Fruit fly (Drosophila melanogaster) whole organism, embryonic: Measurements from ENCODE around the gene Psn.
A peak's percentile ranks its signal among the peaks of the same experiment; 100 is the strongest.

Source experiments
- Atf3 ChIP-seq: fragments of 200-800 bp; sonication (Bioruptor generic); optimal IDR thresholded peaks from 3 replicates; lab custom pipeline; 2016; ENCODE audit warnings: missing biosample characterization, missing genetic modification characterization
- BtbVII ChIP-seq: fragments of 200-800 bp; sonication (Bioruptor generic); optimal IDR thresholded peaks from 3 replicates; lab custom pipeline; 2017; ENCODE audit warnings: missing biosample characterization, mild to moderate bottlenecking, missing genetic modification characterization
- CG10274 ChIP-seq: fragments of 200-800 bp; sonication (Bioruptor generic); optimal IDR thresholded peaks from 3 replicates; lab custom pipeline; 2017; ENCODE audit warnings: missing biosample characterization, mild to moderate bottlenecking, missing genetic modification characterization
- CG10431 ChIP-seq: fragments of 200-800 bp; sonication (Bioruptor generic); optimal IDR thresholded peaks from 3 replicates; lab custom pipeline; 2018; ENCODE audit warnings: missing biosample characterization, mild to moderate bottlenecking, missing genetic modification characterization
- CG11247 ChIP-seq: fragments of 200-800 bp; sonication (Bioruptor generic); IDR thresholded peaks from 2 replicates; pipeline ENCODE4 v1.3.6; 2022; ENCODE audit warnings: missing biosample characterization, missing genetic modification characterization
- CG12219 ChIP-seq: fragments of 200-800 bp; sonication (Bioruptor generic); optimal IDR thresholded peaks from 3 replicates; lab custom pipeline; 2018; ENCODE audit warnings: missing biosample characterization, mild to moderate bottlenecking, missing genetic modification characterization
- CG15073 ChIP-seq: fragments of 200-800 bp; sonication (Bioruptor generic); optimal IDR thresholded peaks from 2 replicates; lab custom pipeline; 2016; ENCODE audit warnings: missing biosample characterization, missing genetic modification characterization
- CG17568 ChIP-seq: fragments of 200-800 bp; sonication (Bioruptor generic); optimal IDR thresholded peaks from 2 replicates; lab custom pipeline; 2018; ENCODE audit warnings: missing biosample characterization, mild to moderate bottlenecking, missing genetic modification characterization, moderate library complexity
- CG33213 ChIP-seq: fragments of 200-800 bp; sonication (Bioruptor generic); optimal IDR thresholded peaks from 3 replicates; lab custom pipeline; 2016; ENCODE audit warnings: missing biosample characterization, missing genetic modification characterization
- CG3838 ChIP-seq: fragments of 200-800 bp; sonication (Bioruptor generic); optimal IDR thresholded peaks from 3 replicates; lab custom pipeline; 2016; ENCODE audit warnings: missing biosample characterization, missing genetic modification characterization
- CG4820 ChIP-seq: fragments of 200-800 bp; sonication (Bioruptor generic); optimal IDR thresholded peaks from 3 replicates; lab custom pipeline; 2016; ENCODE audit warnings: missing biosample characterization, missing genetic modification characterization
- CG7839 ChIP-seq: fragments of 200-800 bp; sonication (Bioruptor generic); optimal IDR thresholded peaks from 3 replicates; lab custom pipeline; 2018; ENCODE audit warnings: missing biosample characterization, mild to moderate bottlenecking, missing genetic modification characterization, moderate library complexity
- CG7963 ChIP-seq: fragments of 200-800 bp; sonication (Bioruptor generic); IDR thresholded peaks from 3 replicates; pipeline ENCODE4 v1.3.6; 2022; ENCODE audit warnings: missing biosample characterization, missing genetic modification characterization; ENCODE audit not compliant: partially characterized antibody
- CG8089 ChIP-seq: fragments of 200-800 bp; sonication (Bioruptor generic); optimal IDR thresholded peaks from 3 replicates; lab custom pipeline; 2016; ENCODE audit warnings: missing biosample characterization, missing genetic modification characterization
- CG8765 ChIP-seq: fragments of 200-800 bp; sonication (Bioruptor generic); IDR thresholded peaks from 2 replicates; pipeline ENCODE4 v1.3.6; 2022; ENCODE audit warnings: missing biosample characterization, missing genetic modification characterization
- CG9215 ChIP-seq: fragments of 200-800 bp; sonication (Bioruptor generic); IDR thresholded peaks from 2 replicates; pipeline ENCODE4 v1.3.6; 2022; ENCODE audit warnings: missing biosample characterization, missing genetic modification characterization
- CG9876 ChIP-seq: fragments of 200-800 bp; sonication (Bioruptor generic); optimal IDR thresholded peaks from 2 replicates; lab custom pipeline; 2016; ENCODE audit warnings: missing biosample characterization, missing genetic modification characterization
- CrebB ChIP-seq: fragments of 200-800 bp; sonication (Bioruptor generic); optimal IDR thresholded peaks from 3 replicates; lab custom pipeline; 2018; ENCODE audit warnings: missing biosample characterization, mild to moderate bottlenecking, missing genetic modification characterization
- Hey ChIP-seq: fragments of 200-800 bp; sonication (Bioruptor generic); optimal IDR thresholded peaks from 3 replicates; lab custom pipeline; 2018; ENCODE audit warnings: missing biosample characterization, mild to moderate bottlenecking, missing genetic modification characterization
- HmgD ChIP-seq: fragments of 200-800 bp; sonication (Bioruptor generic); optimal IDR thresholded peaks from 3 replicates; lab custom pipeline; 2016; ENCODE audit warnings: missing biosample characterization, missing genetic modification characterization
- Hmr ChIP-seq: fragments of 200-800 bp; sonication (Bioruptor generic); optimal IDR thresholded peaks from 3 replicates; lab custom pipeline; 2017; ENCODE audit warnings: mild to moderate bottlenecking, missing biosample characterization, missing genetic modification reagents, missing genetic modification characterization
- Hr39 ChIP-seq: fragments of >200 bp; optimal IDR thresholded peaks from 2 replicates; lab custom pipeline; 2017
- Lim3 ChIP-seq: fragments of 200-800 bp; sonication (Bioruptor generic); IDR thresholded peaks from 2 replicates; pipeline ENCODE4 v1.3.6; 2022; ENCODE audit warnings: missing biosample characterization, missing genetic modification characterization
- Max ChIP-seq: fragments of 200-800 bp; sonication (Bioruptor generic); optimal IDR thresholded peaks from 2 replicates; lab custom pipeline; 2016; ENCODE audit warnings: missing biosample characterization, mild to moderate bottlenecking, missing genetic modification characterization
- Med ChIP-seq: fragments of 200-800 bp; sonication (Bioruptor generic); peaks from one replicate; lab custom pipeline; 2016; ENCODE audit warnings: missing biosample characterization, missing genetic modification characterization, mild to moderate bottlenecking, inconsistent platforms, moderate library complexity
- Nf-YA ChIP-seq: fragments of 200-800 bp; sonication (Bioruptor generic); IDR thresholded peaks from 2 replicates; pipeline ENCODE4 v1.3.6; 2022; ENCODE audit warnings: missing biosample characterization, missing genetic modification characterization
- PHDP ChIP-seq: fragments of 200-800 bp; sonication (Bioruptor generic); optimal IDR thresholded peaks from 3 replicates; lab custom pipeline; 2018; ENCODE audit warnings: missing biosample characterization, mild to moderate bottlenecking, missing genetic modification characterization, moderate library complexity
- Pdp1 ChIP-seq, 2 experiments: fragments of 200-800 bp; sonication (Bioruptor generic); optimal IDR thresholded peaks; 3 replicates each; lab custom pipeline; 2016; ENCODE audit warnings: missing biosample characterization in 2 of 2, missing genetic modification characterization in 2 of 2, mild to moderate bottlenecking in 1 of 2, moderate library complexity in 1 of 2
- Sry-β ChIP-seq: fragments of 200-800 bp; sonication (Bioruptor generic); optimal IDR thresholded peaks from 2 replicates; lab custom pipeline; 2018; ENCODE audit warnings: missing biosample characterization, mild to moderate bottlenecking, missing genetic modification characterization, moderate library complexity
- Sry-δ ChIP-seq: fragments of 200-800 bp; sonication (Bioruptor generic); optimal IDR thresholded peaks from 2 replicates; lab custom pipeline; 2016; ENCODE audit warnings: missing biosample characterization, missing genetic modification characterization
- TFAM ChIP-seq: fragments of 200-800 bp; sonication (Bioruptor generic); optimal IDR thresholded peaks from 2 replicates; lab custom pipeline; 2017; ENCODE audit warnings: missing biosample characterization, missing genetic modification characterization, inconsistent platforms
- az2 ChIP-seq: fragments of 200-800 bp; sonication (Bioruptor generic); optimal IDR thresholded peaks from 3 replicates; lab custom pipeline; 2016; ENCODE audit warnings: missing biosample characterization, missing genetic modification characterization
- bsh ChIP-seq, 2 experiments: fragments of 200-800 bp; sonication (Bioruptor generic); optimal IDR thresholded peaks; 2 replicates each; lab custom pipeline; 2017 to 2018; ENCODE audit warnings: mild to moderate bottlenecking in 2 of 2, missing biosample characterization in 2 of 2, missing genetic modification characterization in 2 of 2, moderate library complexity in 1 of 2
- cad ChIP-seq: fragments of >200 bp; optimal IDR thresholded peaks from 2 replicates; lab custom pipeline; 2017; ENCODE audit warnings: missing biosample characterization, missing genetic modification characterization
- crp ChIP-seq, 2 experiments: fragments of 200-800 bp; sonication (Bioruptor generic); optimal IDR thresholded peaks; 2 replicates in 1 of 2; 3 replicates in 1 of 2; lab custom pipeline; 2017; ENCODE audit warnings: missing biosample characterization in 2 of 2, missing genetic modification characterization in 2 of 2, mild to moderate bottlenecking in 1 of 2, moderate library complexity in 1 of 2
- eve ChIP-seq, 2 experiments: fragments of >200 bp; optimal IDR thresholded peaks; 2 replicates each; lab custom pipeline; 2017; ENCODE audit warnings: missing biosample characterization in 2 of 2, missing genetic modification characterization in 2 of 2
- gcm ChIP-seq: fragments of 200-800 bp; sonication (Bioruptor generic); optimal IDR thresholded peaks from 2 replicates; lab custom pipeline; 2019; ENCODE audit warnings: missing biosample characterization, mild to moderate bottlenecking, missing genetic modification characterization, moderate library complexity
- gcm2 ChIP-seq: fragments of 200-800 bp; sonication (Bioruptor generic); optimal IDR thresholded peaks from 2 replicates; lab custom pipeline; 2016; ENCODE audit warnings: missing biosample characterization, missing genetic modification characterization
- grau ChIP-seq: fragments of 200-800 bp; optimal IDR thresholded peaks from 3 replicates; lab custom pipeline; 2019; ENCODE audit warnings: missing biosample characterization, mild to moderate bottlenecking, missing genetic modification characterization, moderate library complexity
- knrl ChIP-seq: fragments of 200-800 bp; sonication (Bioruptor generic); IDR thresholded peaks from 3 replicates; pipeline ENCODE4 v1.3.6; 2022; ENCODE audit warnings: missing biosample characterization, missing genetic modification characterization; ENCODE audit not compliant: partially characterized antibody
- nerfin-1 ChIP-seq: fragments of 200-800 bp; sonication (Bioruptor generic); optimal IDR thresholded peaks from 3 replicates; lab custom pipeline; 2019; ENCODE audit warnings: missing biosample characterization, mild to moderate bottlenecking, missing genetic modification characterization, moderate library complexity
- phol ChIP-seq: fragments of 200-800 bp; sonication (Bioruptor generic); optimal IDR thresholded peaks from 3 replicates; lab custom pipeline; 2018; ENCODE audit warnings: missing biosample characterization, mild to moderate bottlenecking, missing genetic modification characterization, moderate library complexity
- pzg ChIP-seq: fragments of 200-800 bp; sonication (Bioruptor generic); optimal IDR thresholded peaks from 3 replicates; lab custom pipeline; 2018; ENCODE audit warnings: missing biosample characterization, mild to moderate bottlenecking, missing genetic modification characterization, moderate library complexity
- sens ChIP-seq: fragments of 200-800 bp; sonication (Bioruptor generic); peaks from one replicate; lab custom pipeline; 2016; ENCODE audit warnings: missing biosample characterization, missing genetic modification characterization
- sens-2 ChIP-seq: fragments of 200-800 bp; sonication (Bioruptor generic); IDR thresholded peaks from 2 replicates; pipeline ENCODE4 v1.3.6; 2022; ENCODE audit warnings: missing biosample characterization, missing genetic modification characterization
- sqz ChIP-seq: fragments of 200-800 bp; sonication (Bioruptor generic); optimal IDR thresholded peaks from 3 replicates; lab custom pipeline; 2018; ENCODE audit warnings: missing biosample characterization, mild to moderate bottlenecking, missing genetic modification characterization
- tio ChIP-seq: fragments of 200-800 bp; sonication (Bioruptor generic); optimal IDR thresholded peaks from 2 replicates; lab custom pipeline; 2017; ENCODE audit warnings: missing biosample characterization, missing genetic modification characterization, inconsistent platforms
- vfl ChIP-seq: fragments of 200-800 bp; sonication (Bioruptor generic); optimal IDR thresholded peaks from 2 replicates; lab custom pipeline; 2016; ENCODE audit warnings: missing biosample characterization, missing genetic modification characterization

Psn gene

DNA sequence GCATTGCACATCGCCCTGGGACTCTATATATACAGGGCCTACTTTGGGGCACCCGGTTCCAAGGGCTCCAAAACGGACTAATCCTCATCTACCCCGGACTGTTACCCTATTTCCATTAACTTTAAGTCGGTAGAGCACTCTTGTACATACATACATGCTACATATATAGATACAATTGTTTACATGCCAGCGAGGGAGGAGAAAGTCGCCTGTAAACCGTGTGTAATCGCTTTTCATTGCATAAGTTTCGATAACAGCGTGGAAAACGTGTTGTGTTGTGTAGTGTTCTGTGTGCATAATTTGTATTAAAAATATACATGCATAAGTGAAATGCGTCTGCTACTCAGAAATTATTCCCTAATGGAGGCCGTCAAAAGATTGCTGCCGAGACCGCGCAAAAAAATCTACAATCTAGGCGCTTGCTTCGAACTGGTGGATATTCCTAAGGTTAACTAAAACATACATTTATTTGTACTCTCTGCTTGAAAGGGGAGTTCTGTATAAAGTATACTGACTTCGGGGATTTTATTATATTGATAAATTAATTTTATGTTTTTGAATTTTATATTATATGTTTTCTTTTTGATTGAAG lies 42.0 kb downstream of the Psn start, which contains the start of gene isoQC:
TSS of gene isoQC (plus strand) at position 270 of the 592 bp plus-strand sequence.
- TF ChIP-seq Med (GFP tag; lab: Kevin White, UChicago): peak; percentile 19
- no peak for TF ChIP-seq Atf3 (GFP tag; lab: Kevin White, UChicago)
- TF ChIP-seq eve (GFP tag; optimal IDR thresholded peaks at IDR 0.05; lab: Kevin White, UChicago): peak in 1 of 2 experiments; percentile 86
- no peak for TF ChIP-seq CG7963 (GFP tag; lab: Robert Waterston, UW)
- peak in 1 of 2 experiments; percentile 99 for TF ChIP-seq Pdp1 (GFP tag; optimal IDR thresholded peaks at IDR 0.05; lab: Kevin White, UChicago)
- no peak for TF ChIP-seq CG9215 (GFP tag; lab: Robert Waterston, UW)
- TF ChIP-seq CG3838 (GFP tag; lab: Kevin White, UChicago): peak; percentile 53
- TF ChIP-seq gcm (GFP tag; lab: Kevin White, UChicago): peak; percentile 80
- no peak for TF ChIP-seq CG4820 (GFP tag; lab: Kevin White, UChicago)
- no peak for TF ChIP-seq gcm2 (GFP tag; lab: Kevin White, UChicago)
- peak; percentile 75 for TF ChIP-seq CG17568 (GFP tag; lab: Kevin White, UChicago)
- TF ChIP-seq CG10431 (GFP tag; lab: Kevin White, UChicago): peak; percentile 76
- TF ChIP-seq sens (GFP tag; lab: Kevin White, UChicago): peak; percentile 37

DNA sequence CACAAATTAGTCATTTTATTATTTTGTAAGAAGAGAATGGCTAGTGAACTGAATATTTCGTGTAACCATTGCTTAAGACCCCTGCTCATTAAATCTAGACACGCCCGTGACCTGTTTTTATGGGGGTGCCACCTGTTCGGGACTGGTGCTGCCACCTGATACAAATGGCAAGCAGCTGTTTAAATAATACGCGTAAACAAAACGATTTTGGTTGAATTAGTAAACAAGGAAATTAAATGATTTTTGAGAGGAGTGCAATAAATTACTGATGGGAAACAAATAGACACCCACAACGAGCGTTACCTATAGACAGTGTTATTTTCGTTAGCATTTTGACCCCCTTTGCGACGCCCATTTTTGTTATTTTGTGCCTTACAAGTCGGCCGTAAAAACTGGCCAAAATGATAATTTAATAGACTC lies 42.5 kb downstream of the Psn start:
- TF ChIP-seq CG7839: peak; percentile 85
- TF ChIP-seq CG12219 (GFP tag; lab: Kevin White, UChicago): peak; percentile 55
- peak; percentile 77 for TF ChIP-seq HmgD (GFP tag; lab: Kevin White, UChicago)
- TF ChIP-seq CG15073 (GFP tag; lab: Kevin White, UChicago): peak; percentile 37
- TF ChIP-seq Max (GFP tag; lab: Kevin White, UChicago): peak; percentile 77
- TF ChIP-seq Hmr (GFP tag; lab: Kevin White, UChicago): peak; percentile 92
- peak in 1 of 2 experiments; percentile 79 for TF ChIP-seq bsh (GFP tag; optimal IDR thresholded peaks at IDR 0.05; lab: Kevin White, UChicago)
- TF ChIP-seq CrebB (tag; lab: Kevin White, UChicago): peak; percentile 78
- no peak for TF ChIP-seq CG8765 (GFP tag; lab: Robert Waterston, UW)
- peak; percentile 82 for TF ChIP-seq CG9876 (GFP tag; lab: Kevin White, UChicago)
- peak; percentile 46 to 93 for TF ChIP-seq crp (GFP tag; optimal IDR thresholded peaks at IDR 0.05; lab: Kevin White, UChicago)
- TF ChIP-seq tio: peak; percentile 83
- TF ChIP-seq grau: peak; percentile 85
- peak; percentile 82 for TF ChIP-seq phol (tag; lab: Kevin White, UChicago)
- peak; percentile 65 for TF ChIP-seq CG8089 (GFP tag; lab: Kevin White, UChicago)
- peak; percentile 19 for TF ChIP-seq TFAM
- TF ChIP-seq nerfin-1 (tag; lab: Kevin White, UChicago): peak; percentile 62
- TF ChIP-seq BtbVII (GFP tag; lab: Kevin White, UChicago): peak; percentile 84
- TF ChIP-seq knrl: no peak
- peak; percentile 91 for TF ChIP-seq PHDP (tag; lab: Kevin White, UChicago)
- no peak for TF ChIP-seq Sry-β (GFP tag; lab: Kevin White, UChicago)
- peak; percentile 81 for TF ChIP-seq vfl (GFP tag; lab: Kevin White, UChicago)
- TF ChIP-seq CG10274 (GFP tag; lab: Kevin White, UChicago): peak; percentile 60
- peak; percentile 84 for TF ChIP-seq sqz (GFP tag; lab: Kevin White, UChicago)
- peak; percentile 90 for TF ChIP-seq az2 (GFP tag; lab: Kevin White, UChicago)
- no peak for TF ChIP-seq cad (GFP tag; lab: Kevin White, UChicago)
- no peak for TF ChIP-seq CG9215 (GFP tag; lab: Robert Waterston, UW)
- TF ChIP-seq pzg: peak; percentile 76
- TF ChIP-seq CG33213 (GFP tag; lab: Kevin White, UChicago): peak; percentile 82
- TF ChIP-seq Hr39 (lab: Kevin White, UChicago): no peak
- TF ChIP-seq Sry-δ (GFP tag; lab: Kevin White, UChicago): peak; percentile 48
- TF ChIP-seq CG11247 (GFP tag; lab: Robert Waterston, UW): no peak
- TF ChIP-seq sens-2 (GFP tag; lab: Robert Waterston, UW): no peak
- no peak for TF ChIP-seq Nf-YA (GFP tag; lab: Robert Waterston, UW)
- TF ChIP-seq Lim3 (GFP tag; lab: Robert Waterston, UW): no peak
- TF ChIP-seq Hey: peak; percentile 37
